Fruit fly (Drosophila melanogaster) whole organism, larva: ENCODE measurements around the gene CG2186.

ENCODE experiments used
- noc ChIP-seq: fragments of 200-800 bp; sonication (Bioruptor generic); optimal IDR thresholded peaks from 3 replicates; lab custom pipeline; 2019; ENCODE audit warnings: missing biosample characterization, mild to moderate bottlenecking, missing genetic modification characterization, moderate library complexity

CG2186 gene

dm6 chrX:10883740-10884139, 26.3 kb downstream of the CG2186 start:
- TF ChIP-seq noc (tag; lab: Kevin White, UChicago): no peak

- TF ChIP-seq noc (tag; lab: Kevin White, UChicago): peak; percentile 59
These were observed 29.0 kb downstream of the CG2186 start for dm6 chrX:10886418-10886817.

- TF ChIP-seq noc (tag; lab: Kevin White, UChicago): no peak
These were observed 30.2 kb downstream of the CG2186 start for dm6 chrX:10887643-10888042.

- TF ChIP-seq noc (tag; lab: Kevin White, UChicago): no peak
These were observed 32.6 kb downstream of the CG2186 start for dm6 chrX:10889955-10890617.

dm6 chrX:10891150-10891549, 33.7 kb downstream of the CG2186 start, which contains the start of gene Ork1:
Gene Ork1 (minus strand): TSS chrX:10891250.
- no peak for TF ChIP-seq noc (tag; lab: Kevin White, UChicago)

- TF ChIP-seq noc (tag; lab: Kevin White, UChicago): no peak
These were observed 35.8 kb downstream of the CG2186 start for dm6 chrX:10893208-10893607.

dm6 chrX:10899232-10899631, 41.8 kb downstream of the CG2186 start, which contains the start of gene CG1582:
Gene CG1582 (minus strand): TSS chrX:10899302.
- peak; percentile 13 for TF ChIP-seq noc (tag; lab: Kevin White, UChicago)

- no peak for TF ChIP-seq noc (tag; lab: Kevin White, UChicago)
These were observed 42.2 kb downstream of the CG2186 start, which contains the start of gene CG15208 for dm6 chrX:10899665-10900064. Gene CG15208 (plus strand): TSS chrX:10899965.

- no peak for TF ChIP-seq noc (tag; lab: Kevin White, UChicago)
These were observed 47.6 kb downstream of the CG2186 start for dm6 chrX:10905047-10905446.

- TF ChIP-seq noc (tag; lab: Kevin White, UChicago): no peak
These were observed 48.0 kb downstream of the CG2186 start, which contains the start of gene CG43901 for dm6 chrX:10905467-10905866. Gene CG43901 (plus strand): TSS chrX:10905767.

- TF ChIP-seq noc (tag; lab: Kevin White, UChicago): no peak
These were observed 48.9 kb downstream of the CG2186 start for dm6 chrX:10906222-10906866.

- TF ChIP-seq noc (tag; lab: Kevin White, UChicago): no peak
These were observed 55.1 kb downstream of the CG2186 start for dm6 chrX:10912585-10912984.
